Worm (Caenorhabditis elegans) whole organism, early embryonic: ENCODE measurements around the gene egg-2.

Experiments
- B0310.2 ChIP-seq: sonication (generic microtip); optimal IDR thresholded peaks from 2 replicates; lab custom pipeline; 2016; ENCODE audit warnings: mild to moderate bottlenecking, missing genetic modification characterization, missing compliant biosample characterization
- F13C5.2 ChIP-seq: sonication (generic microtip); optimal IDR thresholded peaks from 2 replicates; lab custom pipeline; 2017; ENCODE audit warnings: mild to moderate bottlenecking, missing genetic modification characterization, inconsistent platforms, missing compliant biosample characterization
- aly-1 ChIP-seq: sonication (generic microtip); optimal IDR thresholded peaks from 2 replicates; lab custom pipeline; 2016; ENCODE audit warnings: missing genetic modification characterization, missing compliant biosample characterization
- ama-1 ChIP-seq: fragments of 150-350 bp; optimal IDR thresholded peaks from 2 replicates; lab custom pipeline; 2014
- ceh-13 ChIP-seq: fragments of 200-800 bp; sonication (Bioruptor generic); optimal IDR thresholded peaks from 2 replicates; lab custom pipeline; 2018; ENCODE audit warnings: mild to moderate bottlenecking, missing genetic modification characterization, missing compliant biosample characterization
- ceh-36 ChIP-seq: sonication (generic microtip); optimal IDR thresholded peaks from 2 replicates; lab custom pipeline; 2016; ENCODE audit warnings: missing genetic modification characterization, inconsistent platforms, missing compliant biosample characterization
- ets-7 ChIP-seq: sonication (generic microtip); optimal IDR thresholded peaks from 2 replicates; lab custom pipeline; 2016; ENCODE audit warnings: missing genotype, missing genetic modification characterization, missing compliant biosample characterization
- flt-1 ChIP-seq: fragments of 200-800 bp; sonication (Bioruptor generic); IDR thresholded peaks from 2 replicates; pipeline ENCODE4 v1.3.6; 2022; ENCODE audit warnings: missing genetic modification characterization, missing compliant biosample characterization
- hmbx-1 ChIP-seq: sonication (generic microtip); optimal IDR thresholded peaks from 2 replicates; lab custom pipeline; 2016; ENCODE audit warnings: mild to moderate bottlenecking, missing genetic modification characterization, missing compliant biosample characterization
- hmg-4 ChIP-seq: fragments of 200-800 bp; sonication (Bioruptor generic); optimal IDR thresholded peaks from 2 replicates; lab custom pipeline; 2018; ENCODE audit warnings: mild to moderate bottlenecking, missing genetic modification characterization, missing compliant biosample characterization
- hnd-1 ChIP-seq: sonication (generic microtip); optimal IDR thresholded peaks from 2 replicates; lab custom pipeline; 2016; ENCODE audit warnings: missing genetic modification characterization, missing compliant biosample characterization
- pes-1 ChIP-seq: fragments of 200-800 bp; sonication (Bioruptor generic); IDR thresholded peaks from 2 replicates; pipeline ENCODE4 v1.3.6; 2022; ENCODE audit warnings: missing genetic modification reagents, missing genetic modification characterization, missing compliant biosample characterization
- scrt-1 ChIP-seq: fragments of 200-800 bp; sonication (Bioruptor generic); IDR thresholded peaks from 2 replicates; pipeline ENCODE4 v1.3.6; 2022; ENCODE audit warnings: missing genetic modification characterization, missing compliant biosample characterization
- sea-1 ChIP-seq: fragments of 200-800 bp; sonication (Bioruptor generic); conservative IDR thresholded peaks from 2 replicates; pipeline ENCODE4 v1.3.6; 2022; ENCODE audit warnings: missing genetic modification characterization, missing compliant biosample characterization
- tbx-11 ChIP-seq: fragments of 200-800 bp; sonication (Bioruptor generic); IDR thresholded peaks from 2 replicates; pipeline ENCODE4 v1.3.6; 2022; ENCODE audit warnings: missing genetic modification characterization, missing compliant biosample characterization
- tbx-37 ChIP-seq: fragments of 200-800 bp; sonication (Bioruptor generic); conservative IDR thresholded peaks from 2 replicates; pipeline ENCODE4 v1.3.6; 2022; ENCODE audit warnings: missing genetic modification reagents, missing genetic modification characterization, missing compliant biosample characterization
- tra-4 ChIP-seq: sonication (generic microtip); optimal IDR thresholded peaks from 2 replicates; lab custom pipeline; 2017; ENCODE audit warnings: missing genetic modification characterization, missing compliant biosample characterization

egg-2 gene

ce11 chrIII:7012060-7012459 lies 48.3 kb downstream of the egg-2 start:
- TF ChIP-seq ceh-13 (GFP tag; lab: Kevin White, UChicago) (no peak), hnd-1 (tag; lab: Kevin White, UChicago) (no peak), hmg-4 (GFP tag; lab: Kevin White, UChicago) (no peak), ceh-36 (no peak), F13C5.2 (no peak), tbx-37 (GFP tag; lab: Robert Waterston, UW) (no peak), scrt-1 (no peak), ama-1 (no peak), flt-1 (no peak), aly-1 (no peak), tbx-11 (GFP tag; lab: Robert Waterston, UW) (no peak), B0310.2 (no peak), tra-4 (tag; lab: Kevin White, UChicago) (no peak), pes-1 (GFP tag; lab: Robert Waterston, UW) (no peak), sea-1 (GFP tag; lab: Robert Waterston, UW) (no peak)

- TF ChIP-seq tra-4 (tag; lab: Kevin White, UChicago) = no peak
- TF ChIP-seq flt-1 = no peak
- TF ChIP-seq hmbx-1 (tag; lab: Kevin White, UChicago) = no peak
- TF ChIP-seq aly-1 = no peak
- TF ChIP-seq scrt-1 = no peak
- TF ChIP-seq ceh-36 = no peak
- TF ChIP-seq ceh-13 (GFP tag; lab: Kevin White, UChicago) = no peak
- no peak for TF ChIP-seq ama-1
- no peak for TF ChIP-seq hmg-4 (GFP tag; lab: Kevin White, UChicago)
- TF ChIP-seq ets-7 (tag; lab: Kevin White, UChicago) = no peak
Measured at ce11 chrIII:7008836-7009235, 51.5 kb downstream of the egg-2 start, which contains the start of gene lgc-38. TSS of gene lgc-38 (plus strand) at chrIII:7009136.
